Worm (Caenorhabditis elegans): ENCODE measurements around the gene unc-83.
A peak's percentile ranks its signal among the peaks of the same experiment; 100 is the strongest.

- TF ChIP-seq ztf-26 (tag; optimal IDR thresholded peaks at IDR 0.05) (no peak), lag-1 (GFP tag; IDR thresholded peaks at IDR 0.05) (no peak), ama-1 (optimal IDR thresholded peaks at IDR 0.05) (no peak), ama-1 (GFP tag; optimal IDR thresholded peaks at IDR 0.05) (no peak), Y53G8AR.9 (GFP tag; conservative IDR thresholded peaks at IDR 0.05) (no peak; the same call in 1 of the 2 replicates), snpc-4 (GFP tag; optimal IDR thresholded peaks at IDR 0.05) (no peak), snpc-4 (tag; optimal IDR thresholded peaks at IDR 0.05) (no peak), ceh-40 (GFP tag; IDR thresholded peaks at IDR 0.05) (no peak), pha-4 (tag; optimal IDR thresholded peaks at IDR 0.05) (peak; percentile 21), efl-1 (GFP tag; optimal IDR thresholded peaks at IDR 0.05) (no peak), let-607 (tag; optimal IDR thresholded peaks at IDR 0.05) (no peak), sea-2 (GFP tag; IDR thresholded peaks at IDR 0.05) (no peak), repo-1 (tag; optimal IDR thresholded peaks at IDR 0.05) (no peak), dpff-1 (tag; optimal IDR thresholded peaks at IDR 0.05) (no peak), ztf-6 (GFP tag; IDR thresholded peaks at IDR 0.05) (no peak), nfya-2 (GFP tag; IDR thresholded peaks at IDR 0.05) (0 out of 2 replicates have a peak, but pooled peaks have one; percentile 34)
Observed at ce11 chrV:6515344-6515743, 50.5 kb downstream of the unc-83 start.

All from whole organism, young adult.